Worm (Caenorhabditis elegans): Measurements from ENCODE around the gene C14A4.13.

Gene C14A4.13

DNA sequence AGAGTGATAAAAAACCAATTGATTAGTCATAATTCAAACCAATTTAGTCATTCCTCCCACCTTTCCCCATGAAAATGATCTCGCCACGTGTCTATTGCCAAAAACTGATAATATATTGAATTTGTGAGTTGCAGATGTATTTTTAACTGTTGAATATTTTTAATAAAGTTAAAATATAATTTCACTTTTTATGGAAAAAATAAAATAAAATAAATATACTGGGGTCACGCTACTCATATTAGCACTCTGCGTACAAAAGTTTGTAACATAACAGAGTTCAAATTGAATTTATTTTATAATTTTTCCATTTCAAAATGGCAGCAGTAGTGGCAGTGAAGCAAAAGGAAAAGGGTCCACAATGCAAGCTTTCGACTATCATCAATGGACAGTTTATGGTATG lies at the start of gene C14A4.13:
Gene C14A4.13, plus strand, starts transcription at position 301 of the 400 bp plus-strand sequence.
- no peak for TF ChIP-seq hmg-4 (GFP tag; optimal IDR thresholded peaks at IDR 0.05)
- TF ChIP-seq hnd-1 (tag; optimal IDR thresholded peaks at IDR 0.05) = no peak
- no peak for TF ChIP-seq ceh-13 (GFP tag; optimal IDR thresholded peaks at IDR 0.05)

DNA sequence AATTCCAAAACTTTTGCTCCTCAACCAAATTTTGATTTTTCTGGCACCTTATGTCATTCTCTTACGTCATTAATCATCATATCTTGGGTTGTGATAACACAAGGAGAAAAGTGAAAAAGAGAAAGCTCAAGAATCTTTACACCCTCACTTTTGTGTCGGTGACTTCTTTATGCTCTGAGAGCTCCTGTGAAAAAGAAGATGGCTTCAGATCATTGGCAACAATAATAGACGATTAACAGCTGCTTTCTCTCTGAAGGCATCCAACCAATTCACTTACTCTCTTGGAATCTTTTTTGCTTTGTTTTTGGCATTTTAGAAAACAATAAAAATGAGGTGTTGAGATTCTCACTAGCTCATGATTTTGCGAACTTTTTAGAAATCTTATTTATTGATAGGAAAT lies 48.8 kb upstream of the C14A4.13 start:
- no peak for TF ChIP-seq aly-1 (tag; optimal IDR thresholded peaks at IDR 0.05)
- TF ChIP-seq ceh-36 (tag; optimal IDR thresholded peaks at IDR 0.05) = no peak
- no peak for TF ChIP-seq hmbx-1 (tag; optimal IDR thresholded peaks at IDR 0.05)
- TF ChIP-seq flt-1 (GFP tag; IDR thresholded peaks at IDR 0.05) = no peak

DNA sequence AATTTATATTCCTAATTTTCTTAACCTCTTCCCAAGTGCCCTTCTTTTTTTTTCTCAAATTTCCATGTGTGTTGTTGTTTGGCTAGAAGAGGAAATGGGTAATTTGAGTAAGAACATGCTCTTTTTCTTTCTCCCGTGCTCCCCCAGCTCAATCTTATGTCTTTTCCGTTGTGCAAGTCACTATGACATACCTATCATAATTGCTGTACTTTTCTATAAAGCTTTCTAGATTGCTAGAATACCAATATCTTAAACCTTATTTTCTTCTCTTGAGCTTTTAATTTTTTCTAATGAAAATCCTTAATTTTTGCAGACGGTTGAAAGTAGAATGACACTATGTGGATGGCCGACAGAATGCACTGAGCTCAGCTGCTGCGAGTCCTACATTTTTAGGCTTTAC lies 48.0 kb upstream of the C14A4.13 start, which contains the start of gene txt-13:
Gene txt-13, plus strand, starts transcription at position 301 of the 400 bp plus-strand sequence.
- TF ChIP-seq hmbx-1 (tag; optimal IDR thresholded peaks at IDR 0.05) (no peak), pes-1 (GFP tag; IDR thresholded peaks at IDR 0.05) (no peak), aly-1 (tag; optimal IDR thresholded peaks at IDR 0.05) (no peak), ceh-13 (GFP tag; optimal IDR thresholded peaks at IDR 0.05) (no peak), B0310.2 (tag; optimal IDR thresholded peaks at IDR 0.05) (no peak), scrt-1 (GFP tag; IDR thresholded peaks at IDR 0.05) (no peak), flt-1 (GFP tag; IDR thresholded peaks at IDR 0.05) (no peak), ceh-36 (tag; optimal IDR thresholded peaks at IDR 0.05) (no peak), hnd-1 (tag; optimal IDR thresholded peaks at IDR 0.05) (no peak)

ce11 chrII:10571967-10572366 lies 46.3 kb upstream of the C14A4.13 start, which contains the start of gene C06A1.3:
TSS of gene C06A1.3 (plus strand) at chrII:10572267.
- TF ChIP-seq hmg-4 (GFP tag; optimal IDR thresholded peaks at IDR 0.05) = no peak
- TF ChIP-seq ceh-36 (tag; optimal IDR thresholded peaks at IDR 0.05) = no peak
- no peak for TF ChIP-seq tbx-11 (GFP tag; IDR thresholded peaks at IDR 0.05)
- TF ChIP-seq tbx-37 (GFP tag; conservative IDR thresholded peaks at IDR 0.05) = no peak
- no peak for TF ChIP-seq scrt-1 (GFP tag; IDR thresholded peaks at IDR 0.05)
- no peak for TF ChIP-seq aly-1 (tag; optimal IDR thresholded peaks at IDR 0.05)
- no peak for TF ChIP-seq B0310.2 (tag; optimal IDR thresholded peaks at IDR 0.05)

DNA sequence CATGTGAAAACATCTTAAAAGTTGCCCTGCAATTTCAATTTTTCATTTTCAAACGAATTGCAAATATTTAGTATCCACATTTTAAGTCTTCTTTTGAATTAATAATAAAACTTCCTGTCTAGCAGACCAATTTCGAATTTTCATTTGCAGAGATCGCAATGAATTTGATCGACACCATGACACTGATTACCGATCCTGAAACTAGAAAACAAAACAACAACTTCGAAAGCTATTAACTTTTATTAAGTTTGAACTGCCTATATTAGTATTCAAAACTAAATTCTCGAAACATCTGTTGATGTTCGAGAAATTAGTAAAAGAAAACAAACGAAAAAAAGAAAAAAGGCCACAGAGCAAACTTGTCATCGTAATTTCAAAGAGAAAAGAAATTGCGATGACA lies 44.1 kb upstream of the C14A4.13 start:
- TF ChIP-seq tbx-37 (GFP tag; conservative IDR thresholded peaks at IDR 0.05) (no peak), hmg-4 (GFP tag; optimal IDR thresholded peaks at IDR 0.05) (no peak), ceh-13 (GFP tag; optimal IDR thresholded peaks at IDR 0.05) (no peak), sea-1 (GFP tag; conservative IDR thresholded peaks at IDR 0.05) (no peak), ets-7 (tag; optimal IDR thresholded peaks at IDR 0.05) (no peak), tra-4 (tag; optimal IDR thresholded peaks at IDR 0.05) (no peak), ceh-36 (tag; optimal IDR thresholded peaks at IDR 0.05) (no peak), flt-1 (GFP tag; IDR thresholded peaks at IDR 0.05) (no peak), tbx-11 (GFP tag; IDR thresholded peaks at IDR 0.05) (no peak), scrt-1 (GFP tag; IDR thresholded peaks at IDR 0.05) (no peak)

DNA sequence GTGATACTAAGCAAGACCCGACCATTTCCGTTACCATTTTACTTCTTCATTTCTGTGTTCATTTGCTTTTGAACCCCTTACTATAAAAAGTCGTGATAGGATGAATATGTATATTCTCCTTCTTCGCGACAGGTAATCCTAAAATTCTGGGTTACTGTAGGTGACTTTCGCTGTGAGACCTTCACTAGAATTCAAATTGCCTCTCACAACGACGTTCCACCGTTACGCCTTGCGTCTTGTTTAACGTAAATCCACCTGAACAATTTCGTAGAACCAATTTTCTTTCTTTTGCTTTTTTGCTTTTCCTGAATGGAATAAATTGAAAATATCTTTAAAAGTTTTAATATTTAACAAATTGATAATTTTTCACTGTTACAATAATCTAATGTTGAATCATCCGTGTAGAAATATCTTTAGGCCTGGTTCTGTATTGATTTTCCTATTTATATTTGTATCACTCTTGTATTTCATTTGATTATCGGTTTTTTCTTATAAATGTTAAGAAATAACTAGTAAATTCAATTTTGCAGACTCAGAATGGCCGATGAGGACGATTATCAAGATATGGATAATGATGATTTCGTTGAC lies 39.3 kb upstream of the C14A4.13 start, which contains the start of gene rpb-6:
Gene rpb-6, plus strand, starts transcription at position 538 of the 588 bp plus-strand sequence.
- TF ChIP-seq ets-7 (tag; optimal IDR thresholded peaks at IDR 0.05) (no peak), F13C5.2 (tag; optimal IDR thresholded peaks at IDR 0.05) (no peak), hmbx-1 (tag; optimal IDR thresholded peaks at IDR 0.05) (no peak), hmg-4 (GFP tag; optimal IDR thresholded peaks at IDR 0.05) (no peak), pes-1 (GFP tag; IDR thresholded peaks at IDR 0.05) (no peak), flt-1 (GFP tag; IDR thresholded peaks at IDR 0.05) (no peak), ceh-36 (tag; optimal IDR thresholded peaks at IDR 0.05) (no peak), B0310.2 (tag; optimal IDR thresholded peaks at IDR 0.05) (no peak), aly-1 (tag; optimal IDR thresholded peaks at IDR 0.05) (no peak), tbx-11 (GFP tag; IDR thresholded peaks at IDR 0.05) (no peak), ceh-13 (GFP tag; optimal IDR thresholded peaks at IDR 0.05) (no peak), tra-4 (tag; optimal IDR thresholded peaks at IDR 0.05) (no peak), scrt-1 (GFP tag; IDR thresholded peaks at IDR 0.05) (no peak), hnd-1 (tag; optimal IDR thresholded peaks at IDR 0.05) (no peak), tbx-37 (GFP tag; conservative IDR thresholded peaks at IDR 0.05) (no peak), sea-1 (GFP tag; conservative IDR thresholded peaks at IDR 0.05) (no peak)

- no peak for TF ChIP-seq hmbx-1 (tag; optimal IDR thresholded peaks at IDR 0.05)
These were observed 38.6 kb upstream of the C14A4.13 start, which contains the start of gene dohh-1 for ce11 chrII:10579655-10580054. TSS of gene dohh-1 (plus strand) at chrII:10579955.

DNA sequence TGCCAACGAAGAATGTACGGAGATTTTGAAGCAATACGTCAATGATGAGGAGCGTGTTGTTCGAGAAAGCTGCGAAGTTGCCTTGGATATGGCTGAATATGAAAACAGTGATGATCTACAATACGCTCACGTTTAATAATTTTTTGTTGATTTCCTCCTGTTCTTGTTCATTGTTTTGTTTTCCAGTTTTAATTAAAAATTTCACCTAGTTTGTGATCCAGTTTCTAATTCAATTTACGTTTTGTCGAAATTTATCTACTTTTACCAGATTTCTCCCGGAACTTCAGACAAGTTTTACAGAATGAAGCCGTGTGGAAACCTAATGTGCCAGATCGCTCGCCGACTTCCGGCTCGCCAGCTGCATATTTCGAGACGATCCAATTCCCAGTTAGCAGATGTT lies 37.4 kb upstream of the C14A4.13 start, which contains the start of gene dap-3:
Gene dap-3, plus strand, starts transcription at position 301 of the 400 bp plus-strand sequence.
- TF ChIP-seq ceh-13 (GFP tag; optimal IDR thresholded peaks at IDR 0.05) (no peak), ets-7 (tag; optimal IDR thresholded peaks at IDR 0.05) (no peak), hmbx-1 (tag; optimal IDR thresholded peaks at IDR 0.05) (no peak), scrt-1 (GFP tag; IDR thresholded peaks at IDR 0.05) (no peak), F13C5.2 (tag; optimal IDR thresholded peaks at IDR 0.05) (no peak), tbx-37 (GFP tag; conservative IDR thresholded peaks at IDR 0.05) (no peak), hnd-1 (tag; optimal IDR thresholded peaks at IDR 0.05) (no peak), ceh-36 (tag; optimal IDR thresholded peaks at IDR 0.05) (no peak), sea-1 (GFP tag; conservative IDR thresholded peaks at IDR 0.05) (no peak), tra-4 (tag; optimal IDR thresholded peaks at IDR 0.05) (no peak), pes-1 (GFP tag; IDR thresholded peaks at IDR 0.05) (no peak), tbx-11 (GFP tag; IDR thresholded peaks at IDR 0.05) (no peak), ama-1 (optimal IDR thresholded peaks at IDR 0.05) (no peak), flt-1 (GFP tag; IDR thresholded peaks at IDR 0.05) (no peak), B0310.2 (tag; optimal IDR thresholded peaks at IDR 0.05) (no peak), aly-1 (tag; optimal IDR thresholded peaks at IDR 0.05) (no peak), hmg-4 (GFP tag; optimal IDR thresholded peaks at IDR 0.05) (no peak)
